Fruit fly (Drosophila melanogaster): ENCODE results near the gene Ugt35C1.

dm6 chr3R:11145135-11145534 is 17.0 kb upstream of the Ugt35C1 start, which contains the start of gene CheA86a:
- TF ChIP-seq CG9797 (GFP tag; optimal IDR thresholded peaks at IDR 0.05) (no peak), MESR4 (GFP tag; optimal IDR thresholded peaks at IDR 0.05) (no peak)
